Worm (Caenorhabditis elegans) whole organism, late embryonic: Measurements from ENCODE around the gene ndub-2.

Experiments
- K02D7.2 ChIP-seq: sonication (generic microtip); optimal IDR thresholded peaks from 2 replicates; lab custom pipeline; 2017; ENCODE audit warnings: mild to moderate bottlenecking, missing genetic modification characterization, missing compliant biosample characterization
- K09A11.1 ChIP-seq: sonication (generic microtip); optimal IDR thresholded peaks from 2 replicates; lab custom pipeline; 2017; ENCODE audit warnings: antibody characterized with exemption, mild to moderate bottlenecking, missing genetic modification characterization, missing compliant biosample characterization; ENCODE audit not compliant: insufficient read depth
- ama-1 ChIP-seq: fragments of 150-350 bp; optimal IDR thresholded peaks from 2 replicates; lab custom pipeline; 2014
- ceh-9 ChIP-seq: sonication (generic microtip); optimal IDR thresholded peaks from 2 replicates; lab custom pipeline; 2016; ENCODE audit warnings: mild to moderate bottlenecking, missing genetic modification characterization, inconsistent platforms, missing compliant biosample characterization
- pag-3 ChIP-seq: sonication (generic microtip); optimal IDR thresholded peaks from 2 replicates; lab custom pipeline; 2016; ENCODE audit warnings: missing compliant biosample characterization, missing genetic modification characterization, borderline replicate concordance
- pat-9 ChIP-seq: fragments of 200-800 bp; sonication (Bioruptor generic); optimal IDR thresholded peaks from 2 replicates; lab custom pipeline; 2018; ENCODE audit warnings: mild to moderate bottlenecking, missing genetic modification characterization, moderate library complexity, missing compliant biosample characterization
- pha-2 ChIP-seq: sonication (generic microtip); optimal IDR thresholded peaks from 2 replicates; lab custom pipeline; 2017; ENCODE audit warnings: mild to moderate bottlenecking, missing genetic modification characterization, missing compliant biosample characterization
- pha-4 ChIP-seq: fragments of 150-350 bp; optimal IDR thresholded peaks from 2 replicates; lab custom pipeline; 2018; ENCODE audit warnings: missing biosample characterization, missing genetic modification reagents, missing genetic modification characterization
- pqm-1 ChIP-seq: sonication (generic microtip); optimal IDR thresholded peaks from 2 replicates; lab custom pipeline; 2016; ENCODE audit warnings: missing genetic modification characterization, missing compliant biosample characterization
- tbx-2 ChIP-seq: sonication (generic microtip); optimal IDR thresholded peaks from 2 replicates; lab custom pipeline; 2016; ENCODE audit warnings: missing genetic modification characterization, missing compliant biosample characterization
- tbx-7 ChIP-seq: sonication (generic microtip); optimal IDR thresholded peaks from 2 replicates; lab custom pipeline; 2016; ENCODE audit warnings: missing genotype, missing genetic modification characterization, missing compliant biosample characterization
- unc-86 ChIP-seq: sonication (generic microtip); optimal IDR thresholded peaks from 2 replicates; lab custom pipeline; 2016; ENCODE audit warnings: missing genetic modification characterization, missing compliant biosample characterization

- no peak for TF ChIP-seq pag-3 (tag; lab: Kevin White, UChicago)
- TF ChIP-seq pha-4 = no peak
- no peak for TF ChIP-seq pha-2 (tag; lab: Kevin White, UChicago)
- TF ChIP-seq pqm-1 (tag; lab: Kevin White, UChicago) = no peak
- TF ChIP-seq pat-9 (tag; lab: Kevin White, UChicago) = no peak
- no peak for TF ChIP-seq ama-1
- TF ChIP-seq tbx-7 (tag; lab: Kevin White, UChicago) = no peak
- TF ChIP-seq K02D7.2 (tag; lab: Kevin White, UChicago) = no peak
- TF ChIP-seq K09A11.1 (tag; lab: Kevin White, UChicago) = no peak
- TF ChIP-seq ceh-9 (tag; lab: Kevin White, UChicago) = no peak
- no peak for TF ChIP-seq unc-86 (tag; lab: Kevin White, UChicago)
- no peak for TF ChIP-seq tbx-2 (tag; lab: Kevin White, UChicago)
Measured at ce11 chrII:8948640-8949039, 47.5 kb upstream of the ndub-2 start.
